Worm (Caenorhabditis elegans) whole organism, early embryonic: ENCODE measurements around the gene sri-53.

Experiments
- B0310.2 ChIP-seq: sonication (generic microtip); optimal IDR thresholded peaks from 2 replicates; lab custom pipeline; 2016; ENCODE audit warnings: mild to moderate bottlenecking, missing genetic modification characterization, missing compliant biosample characterization
- ama-1 ChIP-seq: fragments of 150-350 bp; optimal IDR thresholded peaks from 2 replicates; lab custom pipeline; 2014
- ets-7 ChIP-seq: sonication (generic microtip); optimal IDR thresholded peaks from 2 replicates; lab custom pipeline; 2016; ENCODE audit warnings: missing genotype, missing genetic modification characterization, missing compliant biosample characterization
- flt-1 ChIP-seq: fragments of 200-800 bp; sonication (Bioruptor generic); IDR thresholded peaks from 2 replicates; pipeline ENCODE4 v1.3.6; 2022; ENCODE audit warnings: missing genetic modification characterization, missing compliant biosample characterization
- hmg-4 ChIP-seq: fragments of 200-800 bp; sonication (Bioruptor generic); optimal IDR thresholded peaks from 2 replicates; lab custom pipeline; 2018; ENCODE audit warnings: mild to moderate bottlenecking, missing genetic modification characterization, missing compliant biosample characterization
- pes-1 ChIP-seq: fragments of 200-800 bp; sonication (Bioruptor generic); IDR thresholded peaks from 2 replicates; pipeline ENCODE4 v1.3.6; 2022; ENCODE audit warnings: missing genetic modification reagents, missing genetic modification characterization, missing compliant biosample characterization
- sea-1 ChIP-seq: fragments of 200-800 bp; sonication (Bioruptor generic); conservative IDR thresholded peaks from 2 replicates; pipeline ENCODE4 v1.3.6; 2022; ENCODE audit warnings: missing genetic modification characterization, missing compliant biosample characterization
- tra-4 ChIP-seq: sonication (generic microtip); optimal IDR thresholded peaks from 2 replicates; lab custom pipeline; 2017; ENCODE audit warnings: missing genetic modification characterization, missing compliant biosample characterization

- TF ChIP-seq pes-1 (GFP tag; lab: Robert Waterston, UW) (no peak), ets-7 (no peak), sea-1 (GFP tag; lab: Robert Waterston, UW) (no peak), flt-1 (GFP tag; lab: Robert Waterston, UW) (no peak), ama-1 (lab: Kevin White, UChicago) (no peak), tra-4 (tag; lab: Kevin White, UChicago) (no peak), B0310.2 (tag; lab: Kevin White, UChicago) (no peak), hmg-4 (GFP tag; lab: Kevin White, UChicago) (no peak)
Observed at ce11 chrII:3203415-3203814, 996 bp upstream of the sri-53 start, which contains the start of gene sri-50.
